Worm (Caenorhabditis elegans) whole organism, young adult: ENCODE measurements around the gene T24D5.2.

Experiments used
- B0261.1 ChIP-seq: sonication (generic microtip); optimal IDR thresholded peaks from 2 replicates; lab custom pipeline; 2016; ENCODE audit warnings: mild to moderate bottlenecking, missing genetic modification characterization, moderate library complexity, missing compliant biosample characterization
- B0336.3 ChIP-seq: fragments of 200-800 bp; sonication (Bioruptor generic); IDR thresholded peaks from 2 replicates; pipeline ENCODE4 v1.3.6; 2022; ENCODE audit warnings: missing genetic modification characterization, missing compliant biosample characterization
- C06A6.2 ChIP-seq: fragments of 200-800 bp; sonication (Bioruptor generic); conservative IDR thresholded peaks from 2 replicates; pipeline ENCODE4 v1.3.6; 2022; ENCODE audit warnings: missing genetic modification characterization, missing compliant biosample characterization
- D2030.7 ChIP-seq: fragments of 200-800 bp; sonication (Bioruptor generic); IDR thresholded peaks from 2 replicates; pipeline ENCODE4 v1.3.6; 2022; ENCODE audit warnings: missing genetic modification reagents, missing genetic modification characterization, missing compliant biosample characterization
- F52B5.7 ChIP-seq: sonication (generic microtip); optimal IDR thresholded peaks from 2 replicates; lab custom pipeline; 2016; ENCODE audit warnings: mild to moderate bottlenecking, missing genetic modification characterization, missing compliant biosample characterization
- F57A8.1 ChIP-seq: fragments of 200-800 bp; sonication (Bioruptor generic); optimal IDR thresholded peaks from 2 replicates; lab custom pipeline; 2018; ENCODE audit warnings: mild to moderate bottlenecking, missing genetic modification characterization, moderate library complexity, missing compliant biosample characterization
- F57C9.4 ChIP-seq: sonication (generic microtip); optimal IDR thresholded peaks from 2 replicates; lab custom pipeline; 2017; ENCODE audit warnings: mild to moderate bottlenecking, missing genetic modification characterization, missing compliant biosample characterization
- K11D2.4 ChIP-seq: fragments of 200-800 bp; sonication (Bioruptor generic); IDR thresholded peaks from 2 replicates; pipeline ENCODE4 v1.3.6; 2022; ENCODE audit warnings: missing genetic modification reagents, missing genetic modification characterization, missing compliant biosample characterization
- K12H6.12 ChIP-seq: fragments of 200-800 bp; sonication (Bioruptor generic); optimal IDR thresholded peaks from 2 replicates; lab custom pipeline; 2018; ENCODE audit warnings: mild to moderate bottlenecking, missing genetic modification characterization, missing compliant biosample characterization
- T07F8.4 ChIP-seq: sonication (generic microtip); optimal IDR thresholded peaks from 2 replicates; lab custom pipeline; 2016; ENCODE audit warnings: mild to moderate bottlenecking, missing genetic modification characterization, moderate library complexity, missing compliant biosample characterization
- Y53F4B.3 ChIP-seq: fragments of 200-800 bp; sonication (Bioruptor generic); IDR thresholded peaks from 2 replicates; pipeline ENCODE4 v1.3.6; 2022; ENCODE audit warnings: missing genetic modification reagents, missing genetic modification characterization, missing compliant biosample characterization
- Y53G8AR.9 ChIP-seq: fragments of 200-800 bp; sonication (Bioruptor generic); conservative IDR thresholded peaks from 2 replicates; pipeline ENCODE4 v1.3.6; 2022; ENCODE audit warnings: missing genetic modification reagents, missing genetic modification characterization, missing compliant biosample characterization
- Y67H2A.10 ChIP-seq: fragments of 200-800 bp; sonication (Bioruptor generic); conservative IDR thresholded peaks from 2 replicates; pipeline ENCODE4 v1.3.6; 2022; ENCODE audit warnings: missing genetic modification reagents, missing genetic modification characterization, missing compliant biosample characterization
- ZK185.1 ChIP-seq: sonication (generic microtip); optimal IDR thresholded peaks from 2 replicates; lab custom pipeline; 2016; ENCODE audit warnings: mild to moderate bottlenecking, missing genetic modification characterization, missing compliant biosample characterization; ENCODE audit not compliant: poor library complexity, severe bottlenecking
- ama-1 ChIP-seq, 3 experiments: fragments of 150-350 bp in 1 of 3; sonication (generic microtip) in 2 of 3; optimal IDR thresholded peaks; 2 replicates each; lab custom pipeline; 2014 to 2018; ENCODE audit warnings: missing biosample characterization in 2 of 3, missing genetic modification characterization in 2 of 3, missing genetic modification reagents in 2 of 3
- bed-1 ChIP-seq: fragments of 200-800 bp; sonication (Bioruptor generic); IDR thresholded peaks from 2 replicates; pipeline ENCODE4 v1.3.6; 2022; ENCODE audit warnings: missing genetic modification reagents, missing genetic modification characterization, missing compliant biosample characterization
- cebp-1 ChIP-seq, 2 experiments: fragments of 200-800 bp in 1 of 2; sonication (Bioruptor generic) in 1 of 2; sonication (generic microtip) in 1 of 2; IDR thresholded peaks in 1 of 2; optimal IDR thresholded peaks in 1 of 2; 2 replicates each; pipeline versions ENCODE4 v1.3.6 to Lab custom; 2017 to 2022; ENCODE audit warnings: missing compliant biosample characterization in 2 of 2, missing genetic modification characterization in 2 of 2, mild to moderate bottlenecking in 1 of 2, missing genetic modification reagents in 1 of 2, moderate library complexity in 1 of 2
- cebp-2 ChIP-seq: fragments of 200-800 bp; sonication (Bioruptor generic); IDR thresholded peaks from 2 replicates; pipeline ENCODE4 v1.3.6; 2022; ENCODE audit warnings: missing genetic modification characterization, missing compliant biosample characterization
- ceh-79 ChIP-seq: sonication (generic microtip); optimal IDR thresholded peaks from 2 replicates; lab custom pipeline; 2017; ENCODE audit warnings: mild to moderate bottlenecking, missing genetic modification characterization, missing compliant biosample characterization
- ceh-91 ChIP-seq: fragments of 200-800 bp; sonication (Bioruptor generic); IDR thresholded peaks from 2 replicates; pipeline ENCODE4 v1.3.6; 2022; ENCODE audit warnings: missing genetic modification reagents, missing genetic modification characterization, missing compliant biosample characterization
- efl-1 ChIP-seq: fragments of 150-350 bp; optimal IDR thresholded peaks from 2 replicates; lab custom pipeline; 2014; ENCODE audit warnings: missing biosample characterization, missing genetic modification reagents, missing genetic modification characterization
- him-1 ChIP-seq: sonication (generic microtip); optimal IDR thresholded peaks from 2 replicates; lab custom pipeline; 2016; ENCODE audit warnings: missing genotype, missing genetic modification reagents, missing genetic modification characterization, missing compliant biosample characterization
- hmg-20 ChIP-seq: fragments of 200-800 bp; sonication (Bioruptor generic); IDR thresholded peaks from 2 replicates; pipeline ENCODE4 v1.3.6; 2022; ENCODE audit warnings: missing genetic modification reagents, missing genetic modification characterization, missing compliant biosample characterization
- hrde-1 ChIP-seq: sonication (generic microtip); optimal IDR thresholded peaks from 2 replicates; lab custom pipeline; 2016; ENCODE audit warnings: missing genetic modification characterization, mild to moderate bottlenecking, missing compliant biosample characterization, moderate library complexity, missing genotype, missing genetic modification reagents, borderline replicate concordance
- hsf-1 ChIP-seq: fragments of 200-800 bp; sonication (Bioruptor generic); IDR thresholded peaks from 2 replicates; pipeline ENCODE4 v1.3.6; 2022; ENCODE audit warnings: missing genetic modification reagents, missing genetic modification characterization, missing compliant biosample characterization
- lag-1 ChIP-seq: fragments of 200-800 bp; sonication (Bioruptor generic); IDR thresholded peaks from 2 replicates; pipeline ENCODE4 v1.3.6; 2022; ENCODE audit warnings: missing genetic modification reagents, missing genetic modification characterization, missing compliant biosample characterization
- let-526 ChIP-seq: fragments of 200-800 bp; sonication (Bioruptor generic); IDR thresholded peaks from 2 replicates; pipeline ENCODE4 v1.3.6; 2022; ENCODE audit warnings: missing genetic modification reagents, missing genetic modification characterization, missing compliant biosample characterization
- lin-35 ChIP-seq, 3 experiments: fragments of 150-350 bp in 2 of 3; sonication (generic microtip) in 1 of 3; optimal IDR thresholded peaks; 2 replicates each; lab custom pipeline; 2014 to 2018; ENCODE audit warnings: missing biosample characterization in 3 of 3, missing genetic modification characterization in 3 of 3, missing genetic modification reagents in 3 of 3
- madf-8 ChIP-seq: fragments of 200-800 bp; sonication (Bioruptor generic); conservative IDR thresholded peaks from 2 replicates; pipeline ENCODE4 v1.3.6; 2022; ENCODE audit warnings: missing genetic modification reagents, missing genetic modification characterization, missing compliant biosample characterization
- mcd-1 ChIP-seq: fragments of 200-800 bp; sonication (Bioruptor generic); IDR thresholded peaks from 2 replicates; pipeline ENCODE4 v1.3.6; 2022; ENCODE audit warnings: missing genetic modification reagents, missing genetic modification characterization, missing compliant biosample characterization
- nfya-1 ChIP-seq: sonication (generic microtip); optimal IDR thresholded peaks from 2 replicates; lab custom pipeline; 2017; ENCODE audit warnings: antibody characterized with exemption, missing compliant biosample characterization, missing genetic modification characterization, borderline replicate concordance; ENCODE audit not compliant: insufficient read depth
- nhr-120 ChIP-seq: fragments of 200-800 bp; sonication (Bioruptor generic); IDR thresholded peaks from 2 replicates; pipeline ENCODE4 v1.3.6; 2022; ENCODE audit warnings: missing genetic modification characterization, missing compliant biosample characterization
- nhr-179 ChIP-seq: sonication (generic microtip); optimal IDR thresholded peaks from 2 replicates; lab custom pipeline; 2016; ENCODE audit warnings: mild to moderate bottlenecking, missing genetic modification characterization, missing compliant biosample characterization
- nhr-90 ChIP-seq: sonication (generic microtip); optimal IDR thresholded peaks from 2 replicates; lab custom pipeline; 2016; ENCODE audit warnings: missing genotype, mild to moderate bottlenecking, missing genetic modification characterization, missing compliant biosample characterization
- snpc-1.3 ChIP-seq: sonication (generic microtip); optimal IDR thresholded peaks from 2 replicates; lab custom pipeline; 2017; ENCODE audit warnings: missing genetic modification characterization, mild to moderate bottlenecking, missing compliant biosample characterization, antibody characterized with exemption, moderate library complexity, missing genotype, missing genetic modification reagents; ENCODE audit not compliant: insufficient read depth
- somi-1 ChIP-seq: fragments of 200-800 bp; sonication (Bioruptor generic); optimal IDR thresholded peaks from 2 replicates; lab custom pipeline; 2018; ENCODE audit warnings: mild to moderate bottlenecking, missing genetic modification characterization, missing compliant biosample characterization
- tbp1 ChIP-seq: fragments of 200-800 bp; sonication (Bioruptor generic); optimal IDR thresholded peaks from 2 replicates; lab custom pipeline; 2018; ENCODE audit warnings: mild to moderate bottlenecking, missing genetic modification characterization, missing compliant biosample characterization
- tbx-9 ChIP-seq: sonication (generic microtip); optimal IDR thresholded peaks from 2 replicates; lab custom pipeline; 2016; ENCODE audit warnings: borderline replicate concordance, missing genetic modification characterization, inconsistent platforms, missing compliant biosample characterization
- unc-130 ChIP-seq: sonication (generic microtip); optimal IDR thresholded peaks from 2 replicates; lab custom pipeline; 2016; ENCODE audit warnings: missing genetic modification reagents, missing genetic modification characterization, missing compliant biosample characterization
- unc-62 ChIP-seq: fragments of 150-350 bp; optimal IDR thresholded peaks from 2 replicates; lab custom pipeline; 2014; ENCODE audit warnings: missing biosample characterization, missing genetic modification reagents, missing genetic modification characterization
- zim-3 ChIP-seq: sonication (generic microtip); optimal IDR thresholded peaks from 2 replicates; lab custom pipeline; 2017; ENCODE audit warnings: mild to moderate bottlenecking, missing genetic modification characterization, moderate library complexity, missing compliant biosample characterization
- ztf-25 ChIP-seq: fragments of 200-800 bp; sonication (Bioruptor generic); IDR thresholded peaks from 2 replicates; pipeline ENCODE4 v1.3.6; 2022; ENCODE audit warnings: missing genetic modification reagents, missing genetic modification characterization, missing compliant biosample characterization
- ztf-26 ChIP-seq: sonication (generic microtip); optimal IDR thresholded peaks from 2 replicates; lab custom pipeline; 2017; ENCODE audit warnings: missing genetic modification characterization, missing compliant biosample characterization
- ztf-6 ChIP-seq: fragments of 200-800 bp; sonication (Bioruptor generic); IDR thresholded peaks from 2 replicates; pipeline ENCODE4 v1.3.6; 2022; ENCODE audit warnings: missing genetic modification reagents, missing genetic modification characterization, missing compliant biosample characterization

Gene T24D5.2

DNA sequence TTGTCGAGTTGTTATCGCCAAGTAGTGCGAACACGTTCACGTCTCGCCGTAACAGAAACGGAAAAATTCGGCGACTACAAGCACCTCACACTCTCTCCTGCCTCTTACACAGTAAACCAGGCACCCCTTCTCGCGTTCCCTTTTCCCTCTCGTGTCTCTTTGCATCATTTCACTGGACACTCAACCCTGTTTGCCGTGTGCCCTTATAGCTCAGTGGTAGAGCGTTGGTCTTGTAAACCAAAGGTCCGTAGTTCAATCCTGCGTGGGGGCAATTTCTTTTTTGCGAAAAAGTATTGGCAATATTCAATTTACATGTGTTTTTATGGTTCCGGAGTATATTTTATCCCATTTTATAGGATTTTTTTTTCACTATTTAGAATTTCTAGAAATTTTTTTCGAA is 22.7 kb downstream of the T24D5.2 start (continued):
- TF ChIP-seq K12H6.12 (tag; lab: Kevin White, UChicago) (peak; percentile 70), K11D2.4 (GFP tag; lab: Robert Waterston, UW) (peak; percentile 86), hmg-20 (GFP tag; lab: Robert Waterston, UW) (peak; percentile 86; the same call in 1 of the 2 replicates), nhr-90 (tag; lab: Kevin White, UChicago) (peak; percentile 92), ceh-91 (GFP tag; lab: Robert Waterston, UW) (peak; percentile 32; the same call in 1 of the 2 replicates), tbp1 (GFP tag; lab: Kevin White, UChicago) (peak; percentile 97), ama-1 (optimal IDR thresholded peaks at IDR 0.05; lab: Kevin White, UChicago) (no peak), ama-1 (GFP tag; optimal IDR thresholded peaks at IDR 0.05; lab: Kevin White, UChicago) (peak in 1 of 2 experiments; percentile 79), lag-1 (GFP tag; lab: Robert Waterston, UW) (no peak), ceh-79 (peak; percentile 45), nhr-120 (GFP tag; lab: Robert Waterston, UW) (no peak; the same call in 1 of the 2 replicates), F52B5.7 (tag; lab: Kevin White, UChicago) (no peak), ztf-6 (GFP tag; lab: Robert Waterston, UW) (peak; percentile 81), somi-1 (peak; percentile 67), Y53G8AR.9 (GFP tag; lab: Robert Waterston, UW) (peak; percentile 72; the same call in 1 of the 2 replicates), C06A6.2 (peak; percentile 57; the same call in 1 of the 2 replicates), cebp-1 (GFP tag; IDR thresholded peaks at IDR 0.05; lab: Robert Waterston, UW) (peak; percentile 64; the same call in 1 of the 2 replicates), cebp-1 (tag; optimal IDR thresholded peaks at IDR 0.05; lab: Kevin White, UChicago) (no peak), nfya-1 (tag; lab: Kevin White, UChicago) (no peak), snpc-1.3 (peak; percentile 91), D2030.7 (peak; percentile 70), him-1 (peak; percentile 96), Y67H2A.10 (GFP tag; lab: Robert Waterston, UW) (peak; percentile 67; the same call in 1 of the 2 replicates), B0261.1 (tag; lab: Kevin White, UChicago) (peak; percentile 98), tbx-9 (tag; lab: Kevin White, UChicago) (no peak), nhr-179 (tag; lab: Kevin White, UChicago) (peak; percentile 76), ztf-25 (peak; percentile 93), ztf-26 (tag; lab: Kevin White, UChicago) (no peak), bed-1 (GFP tag; lab: Robert Waterston, UW) (0 out of 2 replicates have a peak, but pooled peaks have one; percentile 86), B0336.3 (GFP tag; lab: Robert Waterston, UW) (no peak), lin-35 (GFP tag; optimal IDR thresholded peaks at IDR 0.05; lab: Kevin White, UChicago) (no peak), mcd-1 (GFP tag; lab: Robert Waterston, UW) (no peak; the same call in 1 of the 2 replicates)

DNA sequence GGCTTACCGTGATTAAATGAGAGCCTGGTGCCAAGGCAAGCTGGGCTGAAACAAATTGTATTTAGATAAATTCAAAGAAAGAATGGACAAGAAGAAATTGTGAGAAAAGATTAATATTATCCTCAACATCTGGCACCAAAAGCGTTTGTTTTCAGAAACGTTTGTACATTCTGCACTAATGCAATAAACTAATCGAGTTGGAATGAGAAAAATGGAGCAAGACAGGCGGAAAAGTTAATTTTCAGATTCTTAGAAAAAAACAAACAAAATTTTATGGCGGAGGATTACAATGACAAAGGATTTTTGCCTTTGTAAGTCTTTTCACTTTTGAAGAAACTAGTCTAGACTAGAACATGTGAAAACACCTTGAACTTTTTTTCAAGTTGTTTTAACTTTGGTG is 34.6 kb downstream of the T24D5.2 start, which contains the start of gene npr-4:
Gene npr-4 (minus strand): TSS at position 52 of the 400 bp plus-strand sequence.
- TF ChIP-seq F57A8.1 (GFP tag; lab: Kevin White, UChicago) = no peak
- no peak for TF ChIP-seq hrde-1 (tag; lab: Kevin White, UChicago)
- TF ChIP-seq Y53F4B.3 (GFP tag; lab: Robert Waterston, UW) = no peak
- no peak for TF ChIP-seq unc-62
- no peak for TF ChIP-seq ZK185.1 (tag; lab: Kevin White, UChicago)
- TF ChIP-seq F57C9.4 (tag; lab: Kevin White, UChicago) = no peak
- TF ChIP-seq Y67H2A.10 (GFP tag; lab: Robert Waterston, UW) = no peak
- no peak for TF ChIP-seq let-526
- TF ChIP-seq T07F8.4 = no peak
- no peak for TF ChIP-seq cebp-2 (GFP tag; lab: Robert Waterston, UW)
- no peak for TF ChIP-seq zim-3 (tag; lab: Kevin White, UChicago)
- TF ChIP-seq hsf-1 (GFP tag; lab: Robert Waterston, UW) = no peak
- TF ChIP-seq unc-130 = no peak
- TF ChIP-seq tbp1 (GFP tag; lab: Kevin White, UChicago) = no peak
- TF ChIP-seq somi-1 = no peak
- TF ChIP-seq madf-8 = no peak
- TF ChIP-seq him-1 = no peak
- TF ChIP-seq efl-1 (GFP tag; lab: Kevin White, UChicago) = no peak
